Fruit fly (Drosophila melanogaster) whole organism, embryonic: ENCODE data around the gene anchor.

Source experiments
- Antp ChIP-seq: fragments of 200-800 bp; sonication (Bioruptor generic); optimal IDR thresholded peaks from 3 replicates; lab custom pipeline; 2016; ENCODE audit warnings: missing biosample characterization, missing genetic modification characterization
- CG10366 ChIP-seq: fragments of 200-800 bp; sonication (Bioruptor generic); IDR thresholded peaks from 2 replicates; pipeline ENCODE4 v1.3.6; 2022; ENCODE audit warnings: missing biosample characterization, missing genetic modification characterization
- CG10959 ChIP-seq: fragments of 200-800 bp; sonication (Bioruptor generic); IDR thresholded peaks from 2 replicates; pipeline ENCODE4 v1.3.6; 2022; ENCODE audit warnings: missing biosample characterization, missing genetic modification characterization
- CG11456 ChIP-seq: fragments of 200-800 bp; sonication (Bioruptor generic); IDR thresholded peaks from 3 replicates; pipeline ENCODE4 v1.3.6; 2022; ENCODE audit warnings: missing biosample characterization, missing genetic modification characterization
- CG12155 ChIP-seq: fragments of 200-800 bp; sonication (Bioruptor generic); optimal IDR thresholded peaks from 3 replicates; lab custom pipeline; 2016; ENCODE audit warnings: missing biosample characterization, missing genetic modification characterization
- CG17568 ChIP-seq: fragments of 200-800 bp; sonication (Bioruptor generic); optimal IDR thresholded peaks from 2 replicates; lab custom pipeline; 2018; ENCODE audit warnings: missing biosample characterization, mild to moderate bottlenecking, missing genetic modification characterization, moderate library complexity
- CG1792 ChIP-seq: fragments of 200-800 bp; sonication (Bioruptor generic); optimal IDR thresholded peaks from 2 replicates; lab custom pipeline; 2016; ENCODE audit warnings: missing biosample characterization, missing genetic modification characterization
- CG32767 ChIP-seq: fragments of 200-800 bp; sonication (Bioruptor generic); IDR thresholded peaks from 2 replicates; pipeline ENCODE4 v1.3.6; 2022; ENCODE audit warnings: missing biosample characterization, missing genetic modification characterization
- CG33557 ChIP-seq: fragments of 200-800 bp; sonication (Bioruptor generic); optimal IDR thresholded peaks from 2 replicates; lab custom pipeline; 2019; ENCODE audit warnings: missing biosample characterization, mild to moderate bottlenecking, missing genetic modification characterization, moderate library complexity
- CG4282 ChIP-seq: fragments of 200-800 bp; sonication (Bioruptor generic); optimal IDR thresholded peaks from 2 replicates; lab custom pipeline; 2016; ENCODE audit warnings: missing biosample characterization, missing genetic modification characterization
- CG4360 ChIP-seq: fragments of 200-800 bp; sonication (Bioruptor generic); IDR thresholded peaks from 2 replicates; pipeline ENCODE4 v1.3.6; 2022; ENCODE audit warnings: missing biosample characterization, missing genetic modification characterization
- CG6254 ChIP-seq: fragments of 200-800 bp; sonication (Bioruptor generic); optimal IDR thresholded peaks from 3 replicates; lab custom pipeline; 2017; ENCODE audit warnings: mild to moderate bottlenecking, missing biosample characterization, missing genetic modification reagents, missing genetic modification characterization
- CG7556 ChIP-seq: fragments of 200-800 bp; sonication (Bioruptor generic); optimal IDR thresholded peaks from 2 replicates; lab custom pipeline; 2017; ENCODE audit warnings: missing biosample characterization, mild to moderate bottlenecking, missing genetic modification characterization
- CG8290 ChIP-seq, 3 experiments: fragments of 200-800 bp; sonication (Bioruptor generic); optimal IDR thresholded peaks; 2 replicates each; lab custom pipeline; 2016 to 2019; ENCODE audit warnings: missing biosample characterization in 3 of 3, missing genetic modification characterization in 3 of 3, mild to moderate bottlenecking in 2 of 3, moderate library complexity in 1 of 3
- CG8765 ChIP-seq: fragments of 200-800 bp; sonication (Bioruptor generic); IDR thresholded peaks from 2 replicates; pipeline ENCODE4 v1.3.6; 2022; ENCODE audit warnings: missing biosample characterization, missing genetic modification characterization
- CG8944 ChIP-seq: fragments of 200-800 bp; sonication (Bioruptor generic); optimal IDR thresholded peaks from 3 replicates; lab custom pipeline; 2016; ENCODE audit warnings: missing biosample characterization, missing genetic modification characterization
- Dp ChIP-seq: fragments of 200-800 bp; sonication (Bioruptor generic); optimal IDR thresholded peaks from 2 replicates; lab custom pipeline; 2018; ENCODE audit warnings: missing biosample characterization, mild to moderate bottlenecking, missing genetic modification characterization, moderate library complexity
- Drgx ChIP-seq: fragments of 200-800 bp; sonication (Bioruptor generic); IDR thresholded peaks from 2 replicates; pipeline ENCODE4 v1.3.6; 2022; ENCODE audit warnings: missing biosample characterization, missing genetic modification characterization
- H2.0 ChIP-seq: fragments of 200-800 bp; sonication (Bioruptor generic); IDR thresholded peaks from 2 replicates; pipeline ENCODE4 v1.3.6; 2022; ENCODE audit warnings: missing biosample characterization, missing genetic modification characterization
- HLH4C ChIP-seq: fragments of 200-800 bp; sonication (Bioruptor generic); IDR thresholded peaks from 3 replicates; pipeline ENCODE4 v1.3.6; 2022; ENCODE audit warnings: missing biosample characterization, missing genetic modification characterization; ENCODE audit not compliant: partially characterized antibody
- HLHmδ ChIP-seq: fragments of 200-800 bp; sonication (Bioruptor generic); optimal IDR thresholded peaks from 2 replicates; lab custom pipeline; 2018; ENCODE audit warnings: missing biosample characterization, mild to moderate bottlenecking, missing genetic modification characterization, moderate library complexity
- Hey ChIP-seq: fragments of 200-800 bp; sonication (Bioruptor generic); optimal IDR thresholded peaks from 3 replicates; lab custom pipeline; 2018; ENCODE audit warnings: missing biosample characterization, mild to moderate bottlenecking, missing genetic modification characterization
- HmgZ ChIP-seq: fragments of 200-800 bp; sonication (Bioruptor generic); optimal IDR thresholded peaks from 2 replicates; lab custom pipeline; 2018; ENCODE audit warnings: missing biosample characterization, mild to moderate bottlenecking, missing genetic modification characterization
- MBD-R2 ChIP-seq: fragments of 200-800 bp; sonication (Bioruptor generic); IDR thresholded peaks from 2 replicates; pipeline ENCODE4 v1.3.6; 2022; ENCODE audit warnings: missing biosample characterization, missing genetic modification characterization
- NFAT ChIP-seq: fragments of 200-800 bp; sonication (Bioruptor generic); IDR thresholded peaks from 2 replicates; pipeline ENCODE4 v1.3.6; 2022; ENCODE audit warnings: missing biosample characterization, missing genetic modification characterization
- Taf1 ChIP-seq: fragments of 200-800 bp; sonication (Bioruptor generic); IDR thresholded peaks from 2 replicates; pipeline ENCODE4 v1.3.6; 2022; ENCODE audit warnings: missing biosample characterization, missing genetic modification characterization
- Xbp1 ChIP-seq: fragments of 200-800 bp; sonication (Bioruptor generic); optimal IDR thresholded peaks from 3 replicates; lab custom pipeline; 2016; ENCODE audit warnings: missing biosample characterization, mild to moderate bottlenecking, missing genetic modification characterization
- amos ChIP-seq: fragments of 200-800 bp; sonication (Bioruptor generic); IDR thresholded peaks from 2 replicates; pipeline ENCODE4 v1.3.6; 2022; ENCODE audit warnings: missing biosample characterization, missing genetic modification characterization; ENCODE audit not compliant: partially characterized antibody
- chinmo ChIP-seq: fragments of 200-800 bp; sonication (Bioruptor generic); IDR thresholded peaks from 4 replicates; pipeline ENCODE4 v1.3.6; 2022; ENCODE audit warnings: missing biosample characterization, missing genetic modification characterization; ENCODE audit not compliant: partially characterized antibody
- chn ChIP-seq: fragments of 200-800 bp; sonication (Bioruptor generic); optimal IDR thresholded peaks from 2 replicates; lab custom pipeline; 2016; ENCODE audit warnings: missing biosample characterization, missing genetic modification characterization
- croc ChIP-seq: fragments of 200-800 bp; sonication (Bioruptor generic); conservative IDR thresholded peaks from 3 replicates; pipeline ENCODE4 v1.3.6; 2022; ENCODE audit warnings: missing biosample characterization, missing genetic modification characterization
- dan ChIP-seq: fragments of 200-800 bp; sonication (Bioruptor generic); IDR thresholded peaks from 2 replicates; pipeline ENCODE4 v1.3.6; 2022; ENCODE audit warnings: missing biosample characterization, missing genetic modification characterization
- esg ChIP-seq: fragments of 200-800 bp; sonication (Bioruptor generic); conservative IDR thresholded peaks from 2 replicates; pipeline ENCODE4 v1.3.6; 2022; ENCODE audit warnings: missing biosample characterization, missing genetic modification characterization
- eyg ChIP-seq: fragments of 200-800 bp; sonication (Bioruptor generic); optimal IDR thresholded peaks from 3 replicates; lab custom pipeline; 2016; ENCODE audit warnings: missing biosample characterization, missing genetic modification characterization
- gcm2 ChIP-seq: fragments of 200-800 bp; sonication (Bioruptor generic); optimal IDR thresholded peaks from 2 replicates; lab custom pipeline; 2016; ENCODE audit warnings: missing biosample characterization, missing genetic modification characterization
- jigr1 ChIP-seq: fragments of 200-800 bp; sonication (Bioruptor generic); IDR thresholded peaks from 3 replicates; pipeline ENCODE4 v1.3.6; 2022; ENCODE audit warnings: missing biosample characterization, missing genetic modification characterization
- maf-S ChIP-seq: fragments of 200-800 bp; sonication (Bioruptor generic); optimal IDR thresholded peaks from 2 replicates; lab custom pipeline; 2016; ENCODE audit warnings: missing biosample characterization, missing genetic modification characterization
- mirr ChIP-seq: fragments of 200-800 bp; sonication (Bioruptor generic); optimal IDR thresholded peaks from 3 replicates; lab custom pipeline; 2018; ENCODE audit warnings: missing biosample characterization, mild to moderate bottlenecking, missing genetic modification characterization
- nerfin-1 ChIP-seq: fragments of 200-800 bp; sonication (Bioruptor generic); optimal IDR thresholded peaks from 3 replicates; lab custom pipeline; 2019; ENCODE audit warnings: missing biosample characterization, mild to moderate bottlenecking, missing genetic modification characterization, moderate library complexity
- nom ChIP-seq: fragments of 200-800 bp; sonication (Bioruptor generic); optimal IDR thresholded peaks from 2 replicates; lab custom pipeline; 2017; ENCODE audit warnings: missing biosample characterization, missing genetic modification characterization, mild to moderate bottlenecking, moderate library complexity, missing genetic modification reagents
- pan ChIP-seq, 4 experiments: fragments of >200 bp in 3 of 4; fragments of 200-800 bp in 1 of 4; sonication (Bioruptor generic) in 1 of 4; optimal IDR thresholded peaks in 3 of 4; IDR thresholded peaks in 1 of 4; 2 replicates each; pipeline versions ENCODE4 v1.3.6 to Lab custom; 2017 to 2022; ENCODE audit warnings: missing biosample characterization in 2 of 4, missing genetic modification characterization in 2 of 4, mixed read lengths in 1 of 4
- pho ChIP-seq: fragments of 200-800 bp; sonication (Bioruptor generic); optimal IDR thresholded peaks from 2 replicates; lab custom pipeline; 2016; ENCODE audit warnings: missing biosample characterization, missing genetic modification characterization
- rib ChIP-seq: fragments of 200-800 bp; sonication (Bioruptor generic); IDR thresholded peaks from 2 replicates; pipeline ENCODE4 v1.3.6; 2022; ENCODE audit warnings: missing biosample characterization, missing genetic modification characterization
- run ChIP-seq: fragments of 200-800 bp; sonication (Bioruptor generic); optimal IDR thresholded peaks from 3 replicates; lab custom pipeline; 2018; ENCODE audit warnings: missing biosample characterization, mild to moderate bottlenecking, missing genetic modification characterization
- sens-2 ChIP-seq: fragments of 200-800 bp; sonication (Bioruptor generic); IDR thresholded peaks from 2 replicates; pipeline ENCODE4 v1.3.6; 2022; ENCODE audit warnings: missing biosample characterization, missing genetic modification characterization
- sob ChIP-seq: fragments of 200-800 bp; sonication (Bioruptor generic); IDR thresholded peaks from 2 replicates; pipeline ENCODE4 v1.3.6; 2022; ENCODE audit warnings: missing biosample characterization, missing genetic modification characterization
- sug ChIP-seq: fragments of 200-800 bp; optimal IDR thresholded peaks from 2 replicates; lab custom pipeline; 2019; ENCODE audit warnings: missing biosample characterization, mild to moderate bottlenecking, missing genetic modification characterization, moderate library complexity
- tna ChIP-seq: fragments of 200-800 bp; sonication (Bioruptor generic); IDR thresholded peaks from 2 replicates; pipeline ENCODE4 v1.3.6; 2022; ENCODE audit warnings: missing biosample characterization, missing genetic modification characterization; ENCODE audit not compliant: partially characterized antibody
- yki ChIP-seq: fragments of >200 bp; optimal IDR thresholded peaks from 3 replicates; lab custom pipeline; 2018
- zen ChIP-seq: fragments of 200-800 bp; sonication (Bioruptor generic); optimal IDR thresholded peaks from 3 replicates; lab custom pipeline; 2018; ENCODE audit warnings: missing biosample characterization, mild to moderate bottlenecking, missing genetic modification characterization, moderate library complexity

anchor gene

DNA sequence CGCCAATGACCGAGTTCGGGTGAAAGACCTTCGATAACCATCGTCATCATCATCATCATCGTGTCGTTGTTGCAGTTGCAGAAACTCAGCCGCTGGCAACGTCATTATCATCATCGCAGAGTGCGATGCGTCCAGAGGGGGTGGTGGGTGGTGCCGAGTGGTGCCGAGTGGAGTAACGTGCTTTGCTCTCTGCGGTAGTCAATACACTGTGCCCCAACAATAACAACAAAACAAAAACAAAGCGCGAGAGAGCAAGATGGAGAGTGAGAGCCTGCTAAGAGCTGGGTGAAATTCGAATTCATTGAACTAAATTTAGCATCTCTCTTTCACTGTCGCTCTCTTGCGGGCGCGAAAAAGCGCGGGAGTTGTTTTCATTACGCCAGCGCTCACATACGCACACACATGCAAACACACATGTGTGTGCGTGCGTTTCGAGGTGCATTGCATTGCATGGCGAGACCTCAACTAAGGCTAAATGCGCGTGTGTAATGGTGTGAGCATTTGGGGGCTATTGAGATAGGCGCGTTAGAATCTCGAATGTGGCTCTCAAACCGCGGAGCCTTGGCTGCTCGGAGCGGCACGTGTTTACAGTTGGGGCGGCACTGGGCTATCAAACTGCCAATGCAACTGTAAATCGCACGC lies 9.6 kb upstream of the anchor start (continued):
- TF ChIP-seq MBD-R2 (GFP tag; lab: Robert Waterston, UW) (no peak), zen (tag; lab: Kevin White, UChicago) (no peak), dan (GFP tag; lab: Robert Waterston, UW) (no peak), sob (GFP tag; lab: Robert Waterston, UW) (no peak; the same call in 1 of the 2 replicates), jigr1 (GFP tag; lab: Robert Waterston, UW) (no peak), CG8290 (GFP tag; optimal IDR thresholded peaks at IDR 0.05; lab: Kevin White, UChicago) (no peak), CG8290 (tag; optimal IDR thresholded peaks at IDR 0.05; lab: Kevin White, UChicago) (peak in 1 of 2 experiments; percentile 35), Antp (GFP tag; lab: Kevin White, UChicago) (no peak), nerfin-1 (no peak), CG8944 (GFP tag; lab: Kevin White, UChicago) (no peak), maf-S (no peak), Taf1 (GFP tag; lab: Robert Waterston, UW) (no peak), NFAT (no peak), chn (GFP tag; lab: Kevin White, UChicago) (peak; percentile 10), HmgZ (tag; lab: Kevin White, UChicago) (no peak), sens-2 (GFP tag; lab: Robert Waterston, UW) (0 out of 2 replicates have a peak, but pooled peaks have one; percentile 18), nom (GFP tag; lab: Kevin White, UChicago) (peak; percentile 73), eyg (GFP tag; lab: Kevin White, UChicago) (no peak), CG7556 (GFP tag; lab: Kevin White, UChicago) (no peak), amos (GFP tag; lab: Robert Waterston, UW) (no peak; the same call in 1 of the 2 replicates), croc (GFP tag; lab: Robert Waterston, UW) (no peak), CG10366 (GFP tag; lab: Robert Waterston, UW) (no peak), pan (optimal IDR thresholded peaks at IDR 0.05; lab: Kevin White, UChicago) (no peak), pan (GFP tag; optimal IDR thresholded peaks at IDR 0.05 in 1 of 2, IDR thresholded peaks at IDR 0.05 in 1 of 2) (no peak), mirr (GFP tag; lab: Kevin White, UChicago) (no peak), HLH4C (GFP tag; lab: Robert Waterston, UW) (0 out of 3 replicates have a peak, but pooled peaks have one; percentile 29), Dp (GFP tag; lab: Kevin White, UChicago) (peak; percentile 17), CG33557 (GFP tag; lab: Kevin White, UChicago) (no peak), CG17568 (GFP tag; lab: Kevin White, UChicago) (no peak), CG4282 (no peak), CG4360 (peak; percentile 44; the same call in 1 of the 2 replicates), tna (GFP tag; lab: Robert Waterston, UW) (0 out of 2 replicates have a peak, but pooled peaks have one; percentile 12), Drgx (peak; percentile 22; the same call in 1 of the 2 replicates), sug (tag; lab: Kevin White, UChicago) (peak; percentile 21), Xbp1 (GFP tag; lab: Kevin White, UChicago) (no peak), H2.0 (GFP tag; lab: Robert Waterston, UW) (no peak), chinmo (GFP tag; lab: Robert Waterston, UW) (peak; percentile 97), yki (lab: Kevin White, UChicago) (peak; percentile 33), gcm2 (no peak), CG1792 (GFP tag; lab: Kevin White, UChicago) (no peak), rib (GFP tag; lab: Robert Waterston, UW) (peak; percentile 71), HLHmδ (GFP tag; lab: Kevin White, UChicago) (peak; percentile 42), run (tag; lab: Kevin White, UChicago) (no peak), CG12155 (GFP tag; lab: Kevin White, UChicago) (no peak), CG8765 (no peak), CG6254 (no peak), CG11456 (GFP tag; lab: Robert Waterston, UW) (no peak), CG32767 (GFP tag; lab: Robert Waterston, UW) (no peak), pho (GFP tag; lab: Kevin White, UChicago) (no peak), esg (GFP tag; lab: Robert Waterston, UW) (no peak), CG10959 (no peak), Hey (tag; lab: Kevin White, UChicago) (peak; percentile 19)
